Worm (Caenorhabditis elegans) whole organism, L4 larva: ENCODE data around the gene dgn-2.

Experiments used
- D1046.2 ChIP-seq: fragments of 200-800 bp; sonication (Bioruptor generic); IDR thresholded peaks from 2 replicates; pipeline ENCODE4 v1.3.6; 2022; ENCODE audit warnings: missing genetic modification characterization, missing compliant biosample characterization
- F10B5.3 ChIP-seq: sonication (generic microtip); optimal IDR thresholded peaks from 2 replicates; lab custom pipeline; 2016; ENCODE audit warnings: mild to moderate bottlenecking, missing genetic modification characterization, missing compliant biosample characterization
- F44E2.7 ChIP-seq: fragments of 200-800 bp; sonication (Bioruptor generic); IDR thresholded peaks from 2 replicates; pipeline ENCODE4 v2.1.2; 2022; ENCODE audit warnings: missing genetic modification characterization, missing compliant biosample characterization
- F49E8.2 ChIP-seq: sonication (generic microtip); optimal IDR thresholded peaks from 2 replicates; lab custom pipeline; 2016; ENCODE audit warnings: missing compliant biosample characterization, mild to moderate bottlenecking, missing genetic modification characterization, borderline replicate concordance
- R02D3.7 ChIP-seq: fragments of 150-350 bp; sonication (generic microtip); optimal IDR thresholded peaks from 3 replicates; lab custom pipeline; 2014; ENCODE audit warnings: missing biosample characterization, missing genetic modification characterization
- T26A8.4 ChIP-seq: fragments of 200-800 bp; sonication (Bioruptor generic); IDR thresholded peaks from 2 replicates; pipeline ENCODE4 v1.3.6; 2022; ENCODE audit warnings: missing genetic modification characterization, missing compliant biosample characterization
- Y105C5A.15 ChIP-seq: fragments of 200-800 bp; sonication (Bioruptor generic); IDR thresholded peaks from 2 replicates; pipeline ENCODE4 v1.3.6; 2022; ENCODE audit warnings: missing genetic modification characterization, missing compliant biosample characterization
- Y48G9A.11 ChIP-seq: fragments of 200-800 bp; sonication (Bioruptor generic); IDR thresholded peaks from 2 replicates; pipeline ENCODE4 v1.3.6; 2022; ENCODE audit warnings: missing genetic modification reagents, missing genetic modification characterization, missing compliant biosample characterization
- Y75B8A.6 ChIP-seq: fragments of 200-800 bp; sonication (Bioruptor generic); IDR thresholded peaks from 2 replicates; pipeline ENCODE4 v1.3.6; 2022; ENCODE audit warnings: missing genetic modification reagents, missing genetic modification characterization, missing compliant biosample characterization
- ZK337.2 ChIP-seq: fragments of 200-800 bp; sonication (Bioruptor generic); IDR thresholded peaks from 2 replicates; pipeline ENCODE4 v1.3.6; 2022; ENCODE audit warnings: missing genetic modification reagents, missing genetic modification characterization, missing compliant biosample characterization
- attf-4 ChIP-seq: sonication (generic microtip); optimal IDR thresholded peaks from 3 replicates; lab custom pipeline; 2017; ENCODE audit warnings: missing biosample characterization, missing genetic modification characterization
- ceh-28 ChIP-seq: fragments of 150-350 bp; optimal IDR thresholded peaks from 2 replicates; lab custom pipeline; 2014; ENCODE audit warnings: missing biosample characterization, missing genetic modification reagents, missing genetic modification characterization
- ceh-32 ChIP-seq: sonication (generic microtip); optimal IDR thresholded peaks from 2 replicates; lab custom pipeline; 2016; ENCODE audit warnings: mild to moderate bottlenecking, missing genetic modification characterization, missing compliant biosample characterization; ENCODE audit not compliant: poor library complexity
- ceh-44 ChIP-seq: fragments of 200-800 bp; sonication (Bioruptor generic); IDR thresholded peaks from 2 replicates; pipeline ENCODE4 v1.3.6; 2022; ENCODE audit warnings: missing genetic modification reagents, missing genetic modification characterization, missing compliant biosample characterization
- ceh-62 ChIP-seq: sonication (generic microtip); optimal IDR thresholded peaks from 2 replicates; lab custom pipeline; 2017; ENCODE audit warnings: missing biosample characterization, missing genetic modification characterization
- daf-12 ChIP-seq: fragments of 150-350 bp; optimal IDR thresholded peaks from 2 replicates; lab custom pipeline; 2014; ENCODE audit warnings: missing biosample characterization, missing genetic modification reagents, missing genetic modification characterization
- daf-16 ChIP-seq, 3 experiments: sonication (generic microtip); optimal IDR thresholded peaks; 2 replicates each; lab custom pipeline; 2016 to 2017; ENCODE audit warnings: missing genetic modification characterization in 3 of 3, missing genetic modification reagents in 3 of 3, mild to moderate bottlenecking in 2 of 3, missing compliant biosample characterization in 2 of 3, missing biosample characterization in 1 of 3, moderate library complexity in 1 of 3
- dmd-9 ChIP-seq: fragments of 200-800 bp; sonication (Bioruptor generic); IDR thresholded peaks from 2 replicates; pipeline ENCODE4 v1.3.6; 2022; ENCODE audit warnings: missing genetic modification reagents, missing genetic modification characterization, missing compliant biosample characterization
- dpl-1 ChIP-seq: fragments of 150-350 bp; optimal IDR thresholded peaks from 2 replicates; lab custom pipeline; 2014; ENCODE audit warnings: missing biosample characterization, missing genetic modification reagents, missing genetic modification characterization
- dve-1 ChIP-seq: sonication (generic microtip); optimal IDR thresholded peaks from 2 replicates; lab custom pipeline; 2017; ENCODE audit warnings: antibody characterized with exemption, mild to moderate bottlenecking, missing genetic modification characterization, missing compliant biosample characterization; ENCODE audit not compliant: insufficient read depth
- egl-27 ChIP-seq: sonication (generic microtip); optimal IDR thresholded peaks from 3 replicates; lab custom pipeline; 2017; ENCODE audit warnings: missing biosample characterization, missing genetic modification reagents, missing genetic modification characterization
- egl-43 ChIP-seq: fragments of 200-800 bp; sonication (Bioruptor generic); IDR thresholded peaks from 2 replicates; pipeline ENCODE4 v1.3.6; 2022; ENCODE audit warnings: missing genetic modification reagents, missing genetic modification characterization, missing compliant biosample characterization
- fos-1 ChIP-seq: fragments of 150-350 bp; optimal IDR thresholded peaks from 2 replicates; lab custom pipeline; 2014; ENCODE audit warnings: missing biosample characterization, missing genetic modification characterization
- hif-1 ChIP-seq, 2 experiments: sonication (generic microtip); optimal IDR thresholded peaks; 2 replicates each; lab custom pipeline; 2016 to 2017; ENCODE audit warnings: missing compliant biosample characterization in 2 of 2, missing genetic modification characterization in 2 of 2, missing genetic modification reagents in 2 of 2, missing genotype in 2 of 2, mild to moderate bottlenecking in 1 of 2
- hlh-11 ChIP-seq: fragments of 200-800 bp; sonication (Bioruptor generic); optimal IDR thresholded peaks from 2 replicates; lab custom pipeline; 2018; ENCODE audit warnings: mild to moderate bottlenecking, missing genetic modification characterization, missing compliant biosample characterization
- hlh-30 ChIP-seq: sonication (generic microtip); optimal IDR thresholded peaks from 2 replicates; lab custom pipeline; 2017; ENCODE audit warnings: antibody characterized with exemption, mild to moderate bottlenecking, missing genetic modification characterization, missing compliant biosample characterization; ENCODE audit not compliant: insufficient read depth
- jun-1 ChIP-seq: fragments of 150-350 bp; optimal IDR thresholded peaks from 2 replicates; lab custom pipeline; 2014; ENCODE audit warnings: missing biosample characterization, missing genetic modification reagents, missing genetic modification characterization
- lin-13 ChIP-seq: fragments of 150-350 bp; optimal IDR thresholded peaks from 2 replicates; lab custom pipeline; 2014; ENCODE audit warnings: missing biosample characterization, missing genetic modification reagents, missing genetic modification characterization
- lin-15B ChIP-seq: fragments of 150-350 bp; sonication (generic microtip); optimal IDR thresholded peaks from 3 replicates; lab custom pipeline; 2014; ENCODE audit warnings: missing biosample characterization, missing genetic modification characterization
- lir-3 ChIP-seq: sonication (generic microtip); optimal IDR thresholded peaks from 2 replicates; lab custom pipeline; 2016; ENCODE audit warnings: mild to moderate bottlenecking, missing genetic modification characterization, missing compliant biosample characterization
- lsy-2 ChIP-seq, 2 experiments: fragments of 150-350 bp in 1 of 2; sonication (generic microtip) in 1 of 2; optimal IDR thresholded peaks; 2 replicates each; lab custom pipeline; 2014 to 2017; ENCODE audit warnings: missing biosample characterization in 2 of 2, missing genetic modification characterization in 2 of 2
- madf-5 ChIP-seq, 2 experiments: fragments of 200-800 bp; sonication (Bioruptor generic); IDR thresholded peaks; 2 replicates each; pipeline ENCODE4 v1.3.6; 2022; ENCODE audit warnings: missing compliant biosample characterization in 2 of 2, missing genetic modification characterization in 2 of 2
- madf-9 ChIP-seq: fragments of 200-800 bp; sonication (Bioruptor generic); conservative IDR thresholded peaks from 2 replicates; pipeline ENCODE4 v1.3.6; 2022; ENCODE audit warnings: missing genetic modification reagents, missing genetic modification characterization, missing compliant biosample characterization
- mdl-1 ChIP-seq, 2 experiments: fragments of 150-350 bp in 1 of 2; sonication (generic microtip) in 1 of 2; optimal IDR thresholded peaks; 2 replicates each; lab custom pipeline; 2014 to 2017; ENCODE audit warnings: missing biosample characterization in 2 of 2, missing genetic modification characterization in 2 of 2
- mdt-29 ChIP-seq: fragments of 200-800 bp; sonication (Bioruptor generic); IDR thresholded peaks from 2 replicates; pipeline ENCODE4 v1.3.6; 2022; ENCODE audit warnings: missing genetic modification reagents, missing genetic modification characterization, missing compliant biosample characterization
- mxl-3 ChIP-seq: fragments of 200-800 bp; sonication (Bioruptor generic); optimal IDR thresholded peaks from 2 replicates; lab custom pipeline; 2018; ENCODE audit warnings: mild to moderate bottlenecking, missing genetic modification characterization, missing compliant biosample characterization
- nhr-102 ChIP-seq: sonication (generic microtip); optimal IDR thresholded peaks from 2 replicates; lab custom pipeline; 2016; ENCODE audit warnings: mild to moderate bottlenecking, missing genetic modification characterization, moderate library complexity, missing compliant biosample characterization
- nhr-111 ChIP-seq: fragments of 200-800 bp; sonication (Bioruptor generic); optimal IDR thresholded peaks from 2 replicates; lab custom pipeline; 2018; ENCODE audit warnings: mild to moderate bottlenecking, missing genetic modification characterization, missing compliant biosample characterization
- nhr-28 ChIP-seq: fragments of 150-350 bp; optimal IDR thresholded peaks from 2 replicates; lab custom pipeline; 2014; ENCODE audit warnings: missing biosample characterization, missing genetic modification characterization
- nhr-42 ChIP-seq: fragments of 200-800 bp; sonication (Bioruptor generic); IDR thresholded peaks from 2 replicates; pipeline ENCODE4 v1.3.6; 2022; ENCODE audit warnings: missing genetic modification characterization, missing compliant biosample characterization
- pqm-1 ChIP-seq: sonication (generic microtip); optimal IDR thresholded peaks from 2 replicates; lab custom pipeline; 2017; ENCODE audit warnings: missing biosample characterization, missing genetic modification characterization
- sdz-12 ChIP-seq: fragments of 200-800 bp; sonication (Bioruptor generic); optimal IDR thresholded peaks from 2 replicates; lab custom pipeline; 2018; ENCODE audit warnings: mild to moderate bottlenecking, missing genetic modification characterization, missing compliant biosample characterization
- set-16 ChIP-seq: fragments of 200-800 bp; sonication (Bioruptor generic); IDR thresholded peaks from 2 replicates; pipeline ENCODE4 v1.3.6; 2022; ENCODE audit warnings: missing genetic modification reagents, missing genetic modification characterization, missing compliant biosample characterization
- skn-1 ChIP-seq: fragments of 150-350 bp; optimal IDR thresholded peaks from 2 replicates; lab custom pipeline; 2014; ENCODE audit warnings: missing biosample characterization, missing genetic modification characterization
- snpc-1.2 ChIP-seq: fragments of 200-800 bp; sonication (Bioruptor generic); IDR thresholded peaks from 2 replicates; pipeline ENCODE4 v1.3.6; 2022; ENCODE audit warnings: missing genetic modification reagents, missing genetic modification characterization, missing compliant biosample characterization
- snpc-4 ChIP-seq: fragments of 150-350 bp; optimal IDR thresholded peaks from 2 replicates; lab custom pipeline; 2014; ENCODE audit warnings: missing biosample characterization, missing genetic modification characterization
- spr-1 ChIP-seq: sonication (generic microtip); optimal IDR thresholded peaks from 2 replicates; lab custom pipeline; 2016; ENCODE audit warnings: mild to moderate bottlenecking, missing genetic modification characterization, missing compliant biosample characterization
- unc-130 ChIP-seq: sonication (generic microtip); optimal IDR thresholded peaks from 2 replicates; lab custom pipeline; 2016; ENCODE audit warnings: missing genetic modification reagents, missing genetic modification characterization, missing compliant biosample characterization
- unc-39 ChIP-seq: sonication (generic microtip); optimal IDR thresholded peaks from 2 replicates; lab custom pipeline; 2017; ENCODE audit warnings: missing biosample characterization, missing genetic modification characterization
- zag-1 ChIP-seq: fragments of 150-350 bp; optimal IDR thresholded peaks from 2 replicates; lab custom pipeline; 2014; ENCODE audit warnings: missing biosample characterization, missing genetic modification characterization
- zfp-2 ChIP-seq: sonication (generic microtip); optimal IDR thresholded peaks from 2 replicates; lab custom pipeline; 2016; ENCODE audit warnings: mild to moderate bottlenecking, missing genetic modification characterization, missing compliant biosample characterization

Gene dgn-2

ce11 chrX:1319708-1320107 lies 47.6 kb downstream of the dgn-2 start (continued):
- TF ChIP-seq spr-1 (peak; percentile 26), snpc-1.2 (GFP tag; lab: Robert Waterston, UW) (no peak), sdz-12 (GFP tag; lab: Kevin White, UChicago) (no peak), mdl-1 (tag; optimal IDR thresholded peaks at IDR 0.05; lab: Kevin White, UChicago) (peak; percentile 81 to 85), Y48G9A.11 (no peak), unc-130 (GFP tag; lab: Kevin White, UChicago) (no peak), ceh-28 (tag; lab: Kevin White, UChicago) (peak; percentile 64), hlh-11 (tag; lab: Kevin White, UChicago) (peak; percentile 88), dpl-1 (GFP tag; lab: Kevin White, UChicago) (no peak), dmd-9 (GFP tag; lab: Robert Waterston, UW) (peak; percentile 62; the same call in 1 of the 2 replicates), daf-16 (GFP tag; optimal IDR thresholded peaks at IDR 0.05; lab: Kevin White, UChicago) (peak; percentile 32 to 66), daf-16 (tag; optimal IDR thresholded peaks at IDR 0.05; lab: Kevin White, UChicago) (peak; percentile 84), ceh-62 (no peak), egl-43 (GFP tag; lab: Robert Waterston, UW) (peak; percentile 72), hlh-30 (tag; lab: Kevin White, UChicago) (peak; percentile 66), R02D3.7 (tag; lab: Kevin White, UChicago) (no peak), ZK337.2 (GFP tag; lab: Robert Waterston, UW) (no peak), mdt-29 (GFP tag; lab: Robert Waterston, UW) (peak; percentile 36; the same call in 1 of the 2 replicates), nhr-28 (tag; lab: Kevin White, UChicago) (peak; percentile 46), lir-3 (tag; lab: Kevin White, UChicago) (no peak), madf-9 (GFP tag; lab: Robert Waterston, UW) (no peak; the same call in 1 of the 2 replicates), F44E2.7 (GFP tag; lab: Robert Waterston, UW) (no peak), madf-5 (GFP tag; IDR thresholded peaks at IDR 0.05; lab: Robert Waterston, UW) (no peak), nhr-102 (tag; lab: Kevin White, UChicago) (peak; percentile 33), ceh-44 (GFP tag; lab: Robert Waterston, UW) (no peak), Y75B8A.6 (GFP tag; lab: Robert Waterston, UW) (no peak), set-16 (peak; percentile 98), fos-1 (tag; lab: Kevin White, UChicago) (no peak), zfp-2 (tag; lab: Kevin White, UChicago) (no peak), dve-1 (tag; lab: Kevin White, UChicago) (peak; percentile 62), ceh-32 (no peak), lin-13 (peak; percentile 16), T26A8.4 (GFP tag; lab: Robert Waterston, UW) (peak; percentile 63), unc-39 (tag; lab: Kevin White, UChicago) (no peak), attf-4 (no peak), pqm-1 (tag; lab: Kevin White, UChicago) (peak; percentile 25), hif-1 (tag; optimal IDR thresholded peaks at IDR 0.05; lab: Kevin White, UChicago) (peak in 1 of 2 experiments; percentile 59), egl-27 (tag; lab: Kevin White, UChicago) (no peak), F49E8.2 (tag; lab: Kevin White, UChicago) (no peak), snpc-4 (tag; lab: Kevin White, UChicago) (no peak), nhr-111 (GFP tag; lab: Kevin White, UChicago) (no peak), daf-12 (tag; lab: Kevin White, UChicago) (no peak), jun-1 (no peak), F10B5.3 (tag; lab: Kevin White, UChicago) (no peak), Y105C5A.15 (GFP tag; lab: Robert Waterston, UW) (no peak), D1046.2 (GFP tag; lab: Robert Waterston, UW) (no peak), lin-15B (no peak), lsy-2 (tag; optimal IDR thresholded peaks at IDR 0.05; lab: Kevin White, UChicago) (peak in 1 of 2 experiments; percentile 26), nhr-42 (GFP tag; lab: Robert Waterston, UW) (no peak), skn-1 (tag; lab: Kevin White, UChicago) (no peak), mxl-3 (GFP tag; lab: Kevin White, UChicago) (peak; percentile 79), zag-1 (tag; lab: Kevin White, UChicago) (no peak)
